Worm (Caenorhabditis elegans) whole organism, mixed stage, embryonic: ENCODE measurements around the gene ced-5.

ENCODE experiments used
- M03D4.4 ChIP-seq: sonication (generic microtip); optimal IDR thresholded peaks from 2 replicates; lab custom pipeline; 2017; ENCODE audit warnings: mild to moderate bottlenecking, missing genetic modification characterization, missing compliant biosample characterization
- bed-3 ChIP-seq: fragments of 200-800 bp; sonication (Bioruptor generic); optimal IDR thresholded peaks from 3 replicates; lab custom pipeline; 2018; ENCODE audit warnings: mild to moderate bottlenecking, missing genetic modification characterization, moderate library complexity, missing compliant biosample characterization
- blmp-1 ChIP-seq: fragments of 150-350 bp; optimal IDR thresholded peaks from 2 replicates; lab custom pipeline; 2014; ENCODE audit warnings: missing biosample characterization, missing genetic modification characterization
- ceh-39 ChIP-seq: fragments of 150-350 bp; optimal IDR thresholded peaks from 2 replicates; lab custom pipeline; 2014; ENCODE audit warnings: missing biosample characterization, missing genetic modification characterization
- ceh-43 ChIP-seq: fragments of 200-800 bp; sonication (Bioruptor generic); optimal IDR thresholded peaks from 2 replicates; lab custom pipeline; 2018; ENCODE audit warnings: mild to moderate bottlenecking, missing genetic modification characterization, moderate library complexity, missing compliant biosample characterization
- ceh-83 ChIP-seq: fragments of 200-800 bp; sonication (Bioruptor generic); optimal IDR thresholded peaks from 2 replicates; lab custom pipeline; 2018; ENCODE audit warnings: mild to moderate bottlenecking, missing genetic modification characterization, missing compliant biosample characterization
- ces-1 ChIP-seq: fragments of 150-350 bp; optimal IDR thresholded peaks from 2 replicates; lab custom pipeline; 2014; ENCODE audit warnings: missing biosample characterization, missing genetic modification reagents, missing genetic modification characterization
- cnd-1 ChIP-seq: fragments of 200-800 bp; sonication (Bioruptor generic); optimal IDR thresholded peaks from 2 replicates; lab custom pipeline; 2018; ENCODE audit warnings: mild to moderate bottlenecking, missing genetic modification characterization, missing compliant biosample characterization
- drap-1 ChIP-seq: fragments of 200-800 bp; sonication (Bioruptor generic); optimal IDR thresholded peaks from 3 replicates; lab custom pipeline; 2018; ENCODE audit warnings: mild to moderate bottlenecking, missing genetic modification characterization, missing compliant biosample characterization
- elt-1 ChIP-seq: sonication (generic microtip); optimal IDR thresholded peaks from 2 replicates; lab custom pipeline; 2017; ENCODE audit warnings: missing genetic modification characterization, mild to moderate bottlenecking, missing compliant biosample characterization, antibody characterized with exemption, moderate library complexity, borderline replicate concordance; ENCODE audit not compliant: insufficient read depth
- elt-3 ChIP-seq: fragments of 150-350 bp; optimal IDR thresholded peaks from 2 replicates; lab custom pipeline; 2014; ENCODE audit warnings: missing biosample characterization, missing genetic modification characterization
- flh-1 ChIP-seq: fragments of 200-800 bp; sonication (Bioruptor generic); optimal IDR thresholded peaks from 2 replicates; lab custom pipeline; 2018; ENCODE audit warnings: mild to moderate bottlenecking, missing genetic modification characterization, moderate library complexity, missing compliant biosample characterization
- ham-2 ChIP-seq: fragments of 200-800 bp; sonication (Bioruptor generic); optimal IDR thresholded peaks from 2 replicates; lab custom pipeline; 2018; ENCODE audit warnings: mild to moderate bottlenecking, missing genetic modification characterization, missing compliant biosample characterization
- hlh-1 ChIP-seq: fragments of 150-350 bp; optimal IDR thresholded peaks from 2 replicates; lab custom pipeline; 2014; ENCODE audit warnings: missing biosample characterization, missing genetic modification reagents, missing genetic modification characterization
- lin-13 ChIP-seq: fragments of 150-350 bp; optimal IDR thresholded peaks from 2 replicates; lab custom pipeline; 2014; ENCODE audit warnings: missing biosample characterization, missing genetic modification characterization
- lin-32 ChIP-seq: fragments of 200-800 bp; sonication (Bioruptor generic); optimal IDR thresholded peaks from 2 replicates; lab custom pipeline; 2018; ENCODE audit warnings: mild to moderate bottlenecking, missing genetic modification characterization, missing compliant biosample characterization
- lsy-2 ChIP-seq: fragments of 150-350 bp; optimal IDR thresholded peaks from 2 replicates; lab custom pipeline; 2014; ENCODE audit warnings: missing biosample characterization, missing genetic modification characterization
- mab-5 ChIP-seq: fragments of 150-350 bp; optimal IDR thresholded peaks from 2 replicates; lab custom pipeline; 2014; ENCODE audit warnings: missing biosample characterization, missing genetic modification characterization
- mls-2 ChIP-seq: sonication (generic microtip); optimal IDR thresholded peaks from 2 replicates; lab custom pipeline; 2016; ENCODE audit warnings: mild to moderate bottlenecking, missing genetic modification characterization, moderate library complexity, missing compliant biosample characterization
- nhr-12 ChIP-seq: fragments of 150-350 bp; optimal IDR thresholded peaks from 2 replicates; lab custom pipeline; 2014; ENCODE audit warnings: missing biosample characterization, missing genetic modification characterization
- nhr-237 ChIP-seq: fragments of 150-350 bp; optimal IDR thresholded peaks from 2 replicates; lab custom pipeline; 2014; ENCODE audit warnings: missing biosample characterization, missing genetic modification characterization
- nhr-28 ChIP-seq: fragments of 150-350 bp; optimal IDR thresholded peaks from 2 replicates; lab custom pipeline; 2014; ENCODE audit warnings: missing biosample characterization, missing genetic modification characterization
- nhr-76 ChIP-seq: sonication (generic microtip); optimal IDR thresholded peaks from 2 replicates; lab custom pipeline; 2017; ENCODE audit warnings: missing biosample characterization, missing genetic modification characterization
- pha-4 ChIP-seq: fragments of 150-350 bp; optimal IDR thresholded peaks from 2 replicates; lab custom pipeline; 2018; ENCODE audit warnings: missing biosample characterization, missing genetic modification reagents, missing genetic modification characterization
- sem-2 ChIP-seq: fragments of 200-800 bp; sonication (Bioruptor generic); optimal IDR thresholded peaks from 2 replicates; lab custom pipeline; 2018; ENCODE audit warnings: mild to moderate bottlenecking, missing genetic modification characterization, missing compliant biosample characterization
- snpc-4 ChIP-seq: fragments of 150-350 bp; optimal IDR thresholded peaks from 2 replicates; lab custom pipeline; 2014; ENCODE audit warnings: missing biosample characterization, missing genetic modification characterization
- sptf-1 ChIP-seq: sonication (generic microtip); optimal IDR thresholded peaks from 2 replicates; lab custom pipeline; 2017; ENCODE audit warnings: mild to moderate bottlenecking, missing genetic modification characterization, moderate library complexity, missing compliant biosample characterization
- tbx-8 ChIP-seq: fragments of 200-800 bp; sonication (Bioruptor generic); optimal IDR thresholded peaks from 2 replicates; lab custom pipeline; 2018; ENCODE audit warnings: mild to moderate bottlenecking, missing genetic modification characterization, moderate library complexity, missing compliant biosample characterization
- unc-120 ChIP-seq: sonication (generic microtip); optimal IDR thresholded peaks from 2 replicates; lab custom pipeline; 2017; ENCODE audit warnings: missing genetic modification characterization, missing compliant biosample characterization; ENCODE audit not compliant: poor library complexity, severe bottlenecking
- unc-39 ChIP-seq: fragments of 150-350 bp; optimal IDR thresholded peaks from 2 replicates; lab custom pipeline; 2014; ENCODE audit warnings: missing biosample characterization, missing genetic modification characterization
- unc-62 ChIP-seq: fragments of 150-350 bp; optimal IDR thresholded peaks from 2 replicates; lab custom pipeline; 2014; ENCODE audit warnings: missing biosample characterization, missing genetic modification reagents, missing genetic modification characterization
- zip-8 ChIP-seq: fragments of 150-350 bp; optimal IDR thresholded peaks from 2 replicates; lab custom pipeline; 2014; ENCODE audit warnings: missing biosample characterization, missing genetic modification characterization
- ztf-11 ChIP-seq: fragments of 150-350 bp; optimal IDR thresholded peaks from 2 replicates; lab custom pipeline; 2014; ENCODE audit warnings: missing biosample characterization, missing genetic modification characterization

Gene ced-5

DNA sequence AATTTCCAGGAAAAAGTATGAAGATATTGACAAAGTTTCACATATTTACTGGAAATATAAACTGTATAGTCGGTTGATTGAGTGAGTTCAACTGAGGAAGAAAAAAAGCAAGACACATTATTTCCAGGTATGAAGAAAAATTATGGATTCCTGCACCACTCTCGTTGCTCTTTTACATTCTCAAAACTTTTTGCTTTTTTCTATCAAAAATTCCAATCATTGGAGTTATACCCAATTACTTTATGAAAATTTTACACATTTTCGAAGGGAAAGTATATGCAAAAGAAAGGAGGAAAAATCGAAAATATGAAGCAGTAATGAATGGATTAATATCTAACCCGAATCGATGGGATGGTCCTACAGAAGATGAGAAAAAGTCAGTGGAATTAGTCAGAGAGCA lies 41.0 kb upstream of the ced-5 start:
- TF ChIP-seq elt-1 (tag; lab: Kevin White, UChicago) (no peak), bed-3 (GFP tag; lab: Kevin White, UChicago) (no peak), nhr-28 (no peak), nhr-12 (tag; lab: Kevin White, UChicago) (no peak), blmp-1 (tag; lab: Kevin White, UChicago) (no peak), unc-39 (tag; lab: Kevin White, UChicago) (no peak), flh-1 (GFP tag; lab: Kevin White, UChicago) (no peak), snpc-4 (tag; lab: Kevin White, UChicago) (no peak), unc-120 (tag; lab: Kevin White, UChicago) (no peak), drap-1 (GFP tag; lab: Kevin White, UChicago) (no peak), ces-1 (GFP tag; lab: Kevin White, UChicago) (no peak), unc-62 (GFP tag; lab: Kevin White, UChicago) (no peak), sem-2 (GFP tag; lab: Kevin White, UChicago) (no peak), M03D4.4 (no peak), tbx-8 (GFP tag; lab: Kevin White, UChicago) (no peak)

DNA sequence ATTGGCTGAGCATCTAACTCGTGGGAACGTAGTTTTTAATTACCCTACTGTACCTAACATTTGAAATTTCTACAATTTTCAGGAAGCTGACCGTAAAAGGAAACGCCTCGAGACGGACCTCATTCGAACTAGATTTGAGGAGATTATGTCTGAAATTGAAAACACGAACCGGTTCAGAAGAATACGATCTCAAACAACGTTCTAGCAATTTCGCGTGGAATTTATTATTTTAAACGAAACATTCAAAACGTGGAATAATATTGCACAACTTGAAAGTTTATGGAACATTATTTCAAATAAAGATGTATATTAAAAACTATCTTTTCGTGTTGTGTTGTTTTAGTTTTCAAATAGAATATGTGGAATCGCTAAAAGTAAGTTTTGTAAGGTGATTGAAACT lies 40.4 kb upstream of the ced-5 start, which contains the start of gene F13B12.7:
TSS of gene F13B12.7 (plus strand) at position 301 of the 400 bp plus-strand sequence.
- no peak for TF ChIP-seq flh-1 (GFP tag; lab: Kevin White, UChicago)
- TF ChIP-seq sptf-1 (tag; lab: Kevin White, UChicago) = no peak
- no peak for TF ChIP-seq nhr-237
- no peak for TF ChIP-seq hlh-1 (tag; lab: Kevin White, UChicago)

DNA sequence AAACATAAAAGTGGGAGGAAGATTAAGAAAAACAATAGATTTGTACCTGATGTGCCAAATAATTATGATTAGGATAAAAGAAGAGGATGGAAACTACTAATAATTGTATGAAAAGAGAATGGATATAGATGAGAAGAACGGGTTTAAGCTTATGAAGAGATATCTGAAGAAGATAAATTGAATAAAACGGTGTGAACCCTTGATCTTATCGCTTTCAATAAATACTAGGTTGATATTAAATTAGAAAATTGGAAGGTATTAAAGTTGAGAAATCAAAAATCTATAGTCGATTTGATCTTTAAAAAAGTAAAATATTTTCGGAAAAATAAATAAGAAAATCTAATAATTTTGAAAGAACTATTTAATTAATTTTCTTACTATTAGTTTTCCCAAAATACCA lies 34.1 kb upstream of the ced-5 start, which contains the start of gene F13B12.4:
TSS of gene F13B12.4 (minus strand) at position 101 of the 400 bp plus-strand sequence.
- TF ChIP-seq mls-2 = no peak
- TF ChIP-seq ztf-11 = no peak
- TF ChIP-seq lin-32 (GFP tag; lab: Kevin White, UChicago) = no peak
- TF ChIP-seq lsy-2 = no peak
- TF ChIP-seq elt-3 (tag; lab: Kevin White, UChicago) = no peak
- no peak for TF ChIP-seq ceh-43 (GFP tag; lab: Kevin White, UChicago)
- no peak for TF ChIP-seq nhr-12 (tag; lab: Kevin White, UChicago)
- no peak for TF ChIP-seq drap-1 (GFP tag; lab: Kevin White, UChicago)
- TF ChIP-seq, all 35 proteins: peak for 0

DNA sequence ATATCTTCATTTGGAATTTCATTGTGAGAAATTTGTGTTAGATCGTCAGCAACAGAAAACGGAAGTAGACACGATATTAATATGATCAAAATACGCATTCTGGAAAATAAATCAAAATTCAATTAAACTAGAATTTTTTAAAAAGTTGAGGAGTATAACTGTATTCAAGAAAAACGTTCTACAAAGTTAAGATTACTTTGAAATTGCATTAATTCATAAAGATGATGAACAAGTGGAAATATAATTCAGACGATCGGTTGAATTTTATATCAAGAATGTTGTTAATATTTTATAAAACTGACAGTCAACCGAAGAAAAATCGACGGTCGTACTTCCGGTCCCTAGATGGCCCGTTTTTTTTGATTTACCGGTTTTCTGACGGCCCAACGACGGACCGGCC lies 30.9 kb upstream of the ced-5 start, which contains the start of gene F01D4.8:
TSS of gene F01D4.8 (minus strand) at position 101 of the 400 bp plus-strand sequence.
- TF ChIP-seq zip-8 = no peak
- no peak for TF ChIP-seq cnd-1 (tag; lab: Kevin White, UChicago)
- TF ChIP-seq flh-1 (GFP tag; lab: Kevin White, UChicago) = no peak
- no peak for TF ChIP-seq ceh-83
- TF ChIP-seq, all 35 proteins: peak for 0

DNA sequence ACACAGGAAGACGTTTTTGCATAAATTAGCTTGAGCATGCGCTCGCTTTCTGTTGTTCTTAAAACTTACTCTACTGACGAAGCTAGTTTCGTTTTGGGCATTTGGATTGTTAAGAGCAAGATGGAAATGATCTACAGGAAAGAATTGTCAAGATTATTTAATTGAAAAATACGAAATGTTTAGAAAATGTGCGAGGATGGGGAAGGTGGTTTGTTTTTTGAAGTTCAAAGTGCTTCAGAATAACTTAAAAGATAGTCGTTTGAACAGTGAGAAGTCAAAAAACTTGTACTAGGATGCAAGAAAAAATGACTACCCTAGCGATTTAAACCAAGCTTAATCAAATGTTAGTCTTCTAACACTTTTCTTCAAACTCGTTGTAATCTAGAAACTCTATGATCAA lies 26.8 kb upstream of the ced-5 start, which contains the start of gene srb-17:
TSS of gene srb-17 (minus strand) at position 101 of the 400 bp plus-strand sequence.
- TF ChIP-seq nhr-76 (tag; lab: Kevin White, UChicago) (no peak), nhr-28 (no peak)
- TF ChIP-seq, all 35 proteins: peak for 0

DNA sequence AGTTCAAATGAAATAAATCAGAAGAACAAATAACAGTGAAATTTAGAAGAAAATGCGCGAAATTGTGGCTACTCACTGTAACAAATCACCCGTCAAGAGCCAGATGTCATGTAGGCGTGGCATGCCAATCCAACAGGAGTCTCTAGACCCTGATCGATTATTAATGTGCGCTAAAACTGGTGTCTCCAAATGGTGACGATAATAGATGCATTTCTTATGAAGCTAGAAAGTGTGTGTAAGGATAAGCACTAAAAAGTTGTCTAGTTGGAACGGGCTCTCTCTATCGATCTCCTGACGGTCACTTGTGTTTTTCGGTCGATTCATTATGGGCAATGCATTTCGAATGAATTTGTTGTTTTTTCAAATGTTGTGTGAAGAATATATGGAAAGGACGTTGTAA lies 22.1 kb upstream of the ced-5 start, which contains the start of gene mec-3:
TSS of gene mec-3 (minus strand) at position 101 of the 400 bp plus-strand sequence.
- TF ChIP-seq bed-3 (GFP tag; lab: Kevin White, UChicago) = no peak
- no peak for TF ChIP-seq sem-2 (GFP tag; lab: Kevin White, UChicago)
- no peak for TF ChIP-seq mab-5 (tag; lab: Kevin White, UChicago)
- no peak for TF ChIP-seq unc-120 (tag; lab: Kevin White, UChicago)
- no peak for TF ChIP-seq ceh-39 (tag; lab: Kevin White, UChicago)
- TF ChIP-seq tbx-8 (GFP tag; lab: Kevin White, UChicago) = no peak
- no peak for TF ChIP-seq cnd-1 (tag; lab: Kevin White, UChicago)
- no peak for TF ChIP-seq flh-1 (GFP tag; lab: Kevin White, UChicago)
- no peak for TF ChIP-seq drap-1 (GFP tag; lab: Kevin White, UChicago)
- no peak for TF ChIP-seq ham-2 (GFP tag; lab: Kevin White, UChicago)
- TF ChIP-seq lin-13 (tag; lab: Kevin White, UChicago) = no peak
- no peak for TF ChIP-seq pha-4 (tag; lab: Kevin White, UChicago)
- TF ChIP-seq snpc-4 (tag; lab: Kevin White, UChicago) = no peak
- no peak for TF ChIP-seq blmp-1 (tag; lab: Kevin White, UChicago)
- TF ChIP-seq, all 35 proteins: peak for 0
